Fruit fly (Drosophila melanogaster): ENCODE measurements around the gene Edem1.

Edem1 gene

dm6 chrX:1889926-1890325 is 18.7 kb downstream of the Edem1 start, which contains the start of the genes trr and mRpL16 (continued):
- no peak for TF ChIP-seq Rx (GFP tag; IDR thresholded peaks at IDR 0.05)
- TF ChIP-seq CG8290 (GFP tag; optimal IDR thresholded peaks at IDR 0.05): no peak
- no peak for TF ChIP-seq CG8290 (tag; optimal IDR thresholded peaks at IDR 0.05)
- no peak for TF ChIP-seq Hr3 (GFP tag; optimal IDR thresholded peaks at IDR 0.05)
- no peak for TF ChIP-seq CG18476 (GFP tag; optimal IDR thresholded peaks at IDR 0.05)
- TF ChIP-seq grau (tag; optimal IDR thresholded peaks at IDR 0.05): peak; percentile 50
- peak; percentile 51; the same call in 1 of the 3 replicates for TF ChIP-seq Doc3 (GFP tag; IDR thresholded peaks at IDR 0.05; ENCODE audit: partially characterized antibody)
- no peak for TF ChIP-seq CG12219 (GFP tag; optimal IDR thresholded peaks at IDR 0.05)
- no peak for TF ChIP-seq schlank (tag; optimal IDR thresholded peaks at IDR 0.05)
- no peak for TF ChIP-seq CG8765 (GFP tag; IDR thresholded peaks at IDR 0.05)
- TF ChIP-seq CG43689 (GFP tag; IDR thresholded peaks at IDR 0.05): no peak
- peak; percentile 40 for TF ChIP-seq CG13775 (GFP tag; optimal IDR thresholded peaks at IDR 0.05)
- no peak for TF ChIP-seq B-H1 (GFP tag; IDR thresholded peaks at IDR 0.05)
- no peak for TF ChIP-seq CG1832 (GFP tag; optimal IDR thresholded peaks at IDR 0.05)
- TF ChIP-seq her (GFP tag; optimal IDR thresholded peaks at IDR 0.05): no peak
- no peak for TF ChIP-seq CG11085 (GFP tag; IDR thresholded peaks at IDR 0.05)
- no peak for TF ChIP-seq CG17359 (tag; optimal IDR thresholded peaks at IDR 0.05)
- TF ChIP-seq CG13287 (GFP tag; IDR thresholded peaks at IDR 0.05; ENCODE audit: partially characterized antibody): peak; percentile 82
- peak; percentile 32 for TF ChIP-seq CG17186 (GFP tag; optimal IDR thresholded peaks at IDR 0.05)
- no peak; the same call in 1 of the 2 replicates for TF ChIP-seq al (GFP tag; IDR thresholded peaks at IDR 0.05)
- TF ChIP-seq Dbx (GFP tag; IDR thresholded peaks at IDR 0.05): peak; percentile 71
- peak; percentile 64 for TF ChIP-seq CG32532 (GFP tag; IDR thresholded peaks at IDR 0.05)
- peak; percentile 64 for TF ChIP-seq sug (tag; optimal IDR thresholded peaks at IDR 0.05)
- TF ChIP-seq Med (GFP tag): peak; percentile 93
- no peak for TF ChIP-seq Hr78 (GFP tag; optimal IDR thresholded peaks at IDR 0.05)
- TF ChIP-seq Hmx (GFP tag; optimal IDR thresholded peaks at IDR 0.05): no peak
- TF ChIP-seq CG10959 (GFP tag; IDR thresholded peaks at IDR 0.05): no peak
- TF ChIP-seq chm (GFP tag; IDR thresholded peaks at IDR 0.05): no peak
- peak; percentile 45; the same call in 1 of the 2 replicates for TF ChIP-seq CG6272 (GFP tag; IDR thresholded peaks at IDR 0.05)
- no peak for TF ChIP-seq sisA (GFP tag; IDR thresholded peaks at IDR 0.05)
- TF ChIP-seq CG2129 (GFP tag; IDR thresholded peaks at IDR 0.05; ENCODE audit: partially characterized antibody): peak; percentile 44; the same call in 1 of the 2 replicates
- no peak for TF ChIP-seq CG3995 (GFP tag; optimal IDR thresholded peaks at IDR 0.05)
- TF ChIP-seq MESR4 (GFP tag; optimal IDR thresholded peaks at IDR 0.05): peak; percentile 45
- TF ChIP-seq fd64A (GFP tag; optimal IDR thresholded peaks at IDR 0.05): no peak
- TF ChIP-seq CG16863 (GFP tag; optimal IDR thresholded peaks at IDR 0.05): no peak
- TF ChIP-seq eyg (GFP tag; optimal IDR thresholded peaks at IDR 0.05): no peak
- peak; percentile 62 for TF ChIP-seq CG3847 (GFP tag; IDR thresholded peaks at IDR 0.05)
- TF ChIP-seq BtbVII (GFP tag; optimal IDR thresholded peaks at IDR 0.05): no peak
- no peak for TF ChIP-seq gcm (GFP tag; optimal IDR thresholded peaks at IDR 0.05)
- no peak for TF ChIP-seq crol (GFP tag; IDR thresholded peaks at IDR 0.05)
- 0 out of 2 replicates have a peak, but pooled peaks have one; percentile 37 for TF ChIP-seq H2.0 (GFP tag; IDR thresholded peaks at IDR 0.05)
- TF ChIP-seq CG13894 (tag; optimal IDR thresholded peaks at IDR 0.05): no peak
- TF ChIP-seq toy (GFP tag; IDR thresholded peaks at IDR 0.05): no peak
- TF ChIP-seq ara (GFP tag; IDR thresholded peaks at IDR 0.05): no peak
- TF ChIP-seq CG11560 (tag; IDR thresholded peaks at IDR 0.05): peak; percentile 55; the same call in 1 of the 3 replicates
- peak; percentile 49 for TF ChIP-seq HLH54F (GFP tag; optimal IDR thresholded peaks at IDR 0.05)
- TF ChIP-seq Ada2b (GFP tag; IDR thresholded peaks at IDR 0.05): no peak
- no peak for TF ChIP-seq kah (GFP tag; optimal IDR thresholded peaks at IDR 0.05)
- no peak for TF ChIP-seq sima (GFP tag; optimal IDR thresholded peaks at IDR 0.05)
- TF ChIP-seq E2f2 (GFP tag; IDR thresholded peaks at IDR 0.05): peak; percentile 40; the same call in 1 of the 2 replicates
- TF ChIP-seq slou (GFP tag; optimal IDR thresholded peaks at IDR 0.05): no peak
- TF ChIP-seq CG4854 (GFP tag; optimal IDR thresholded peaks at IDR 0.05): no peak
